Worm (Caenorhabditis elegans) whole organism, L1 larva: Measurements from ENCODE around the gene R05F9.11.

Experiments used
- C04F5.9 ChIP-seq: sonication (generic microtip); optimal IDR thresholded peaks from 2 replicates; lab custom pipeline; 2016; ENCODE audit warnings: missing genetic modification characterization, missing compliant biosample characterization
- C16A3.4 ChIP-seq: fragments of 150-350 bp; optimal IDR thresholded peaks from 2 replicates; lab custom pipeline; 2014; ENCODE audit warnings: missing biosample characterization, missing genetic modification characterization
- C34B4.2 ChIP-seq: sonication (generic microtip); optimal IDR thresholded peaks from 2 replicates; lab custom pipeline; 2017; ENCODE audit warnings: mild to moderate bottlenecking, missing genetic modification characterization, missing compliant biosample characterization
- Y116A8C.19 ChIP-seq: sonication (generic microtip); optimal IDR thresholded peaks from 2 replicates; lab custom pipeline; 2016; ENCODE audit warnings: missing compliant biosample characterization, missing genetic modification characterization, borderline replicate concordance
- aly-2 ChIP-seq: fragments of 150-350 bp; optimal IDR thresholded peaks from 2 replicates; lab custom pipeline; 2014; ENCODE audit warnings: missing biosample characterization, missing genetic modification characterization
- blmp-1 ChIP-seq: fragments of 150-350 bp; optimal IDR thresholded peaks from 2 replicates; lab custom pipeline; 2014; ENCODE audit warnings: missing biosample characterization, missing genetic modification characterization
- ceh-90 ChIP-seq: sonication (generic microtip); optimal IDR thresholded peaks from 2 replicates; lab custom pipeline; 2016; ENCODE audit warnings: missing genetic modification characterization, missing compliant biosample characterization
- ces-1 ChIP-seq: fragments of 150-350 bp; optimal IDR thresholded peaks from 2 replicates; lab custom pipeline; 2014; ENCODE audit warnings: missing biosample characterization, missing genetic modification reagents, missing genetic modification characterization
- dpl-1 ChIP-seq, 3 experiments: fragments of 150-350 bp in 2 of 3; sonication (generic microtip) in 1 of 3; optimal IDR thresholded peaks; 2 replicates each; lab custom pipeline; 2014 to 2017; ENCODE audit warnings: missing biosample characterization in 3 of 3, missing genetic modification characterization in 3 of 3, missing genetic modification reagents in 3 of 3
- efl-1 ChIP-seq, 4 experiments: fragments of 150-350 bp; optimal IDR thresholded peaks in 3 of 4; peaks in 1 of 4; 1 replicate in 1 of 4; 2 replicates in 3 of 4; lab custom pipeline; 2014; ENCODE audit warnings: missing biosample characterization in 2 of 4, missing genetic modification characterization in 2 of 4, missing genetic modification reagents in 2 of 4
- egl-13 ChIP-seq: sonication (generic microtip); optimal IDR thresholded peaks from 2 replicates; lab custom pipeline; 2016; ENCODE audit warnings: missing genotype, missing genetic modification reagents, missing genetic modification characterization, missing compliant biosample characterization
- elt-2 ChIP-seq: sonication (generic microtip); optimal IDR thresholded peaks from 2 replicates; lab custom pipeline; 2016; ENCODE audit warnings: missing genetic modification characterization, mild to moderate bottlenecking, inconsistent platforms, missing compliant biosample characterization, missing genetic modification reagents
- elt-3 ChIP-seq, 6 experiments: fragments of 150-350 bp in 1 of 6; sonication (generic microtip); optimal IDR thresholded peaks; 2 replicates each; lab custom pipeline; 2017 to 2018; ENCODE audit warnings: missing biosample characterization in 6 of 6, missing genetic modification characterization in 6 of 6, inconsistent platforms in 1 of 6
- ets-5 ChIP-seq: fragments of 200-800 bp; sonication (Bioruptor generic); IDR thresholded peaks from 2 replicates; pipeline ENCODE4 v1.3.6; 2022; ENCODE audit warnings: missing genetic modification characterization, missing compliant biosample characterization
- grh-1 ChIP-seq: fragments of 200-800 bp; sonication (Bioruptor generic); IDR thresholded peaks from 2 replicates; pipeline ENCODE4 v1.3.6; 2022; ENCODE audit warnings: missing genetic modification reagents, missing genetic modification characterization, missing compliant biosample characterization
- hlh-4 ChIP-seq: sonication (generic microtip); optimal IDR thresholded peaks from 2 replicates; lab custom pipeline; 2016; ENCODE audit warnings: mild to moderate bottlenecking, missing genetic modification characterization, missing compliant biosample characterization
- hpl-2 ChIP-seq: fragments of 150-350 bp; optimal IDR thresholded peaks from 2 replicates; lab custom pipeline; 2014; ENCODE audit warnings: missing biosample characterization, missing genetic modification reagents, missing genetic modification characterization
- irx-1 ChIP-seq: sonication (generic microtip); optimal IDR thresholded peaks from 2 replicates; lab custom pipeline; 2016; ENCODE audit warnings: missing genetic modification characterization, missing compliant biosample characterization
- jun-1 ChIP-seq: fragments of 150-350 bp; optimal IDR thresholded peaks from 2 replicates; lab custom pipeline; 2014; ENCODE audit warnings: missing biosample characterization, missing genetic modification reagents, missing genetic modification characterization
- lin-14 ChIP-seq: fragments of 200-800 bp; sonication (Bioruptor generic); optimal IDR thresholded peaks from 2 replicates; lab custom pipeline; 2018; ENCODE audit warnings: mild to moderate bottlenecking, missing genetic modification characterization, moderate library complexity, missing compliant biosample characterization
- lin-35 ChIP-seq, 2 experiments: fragments of 150-350 bp; optimal IDR thresholded peaks; 2 replicates each; lab custom pipeline; 2014; ENCODE audit warnings: missing biosample characterization in 2 of 2, missing genetic modification characterization in 2 of 2, missing genetic modification reagents in 2 of 2
- lsy-2 ChIP-seq, 2 experiments: fragments of 150-350 bp; optimal IDR thresholded peaks; 2 replicates each; lab custom pipeline; 2014; ENCODE audit warnings: missing biosample characterization in 2 of 2, missing genetic modification characterization in 2 of 2
- mab-9 ChIP-seq: fragments of 200-800 bp; sonication (Bioruptor generic); IDR thresholded peaks from 2 replicates; pipeline ENCODE4 v1.3.6; 2022; ENCODE audit warnings: missing genetic modification reagents, missing genetic modification characterization, missing compliant biosample characterization
- mdl-1 ChIP-seq, 2 experiments: fragments of 150-350 bp; optimal IDR thresholded peaks; 2 replicates each; lab custom pipeline; 2014 to 2017; ENCODE audit warnings: missing biosample characterization in 2 of 2, missing genetic modification characterization in 2 of 2, inconsistent platforms in 1 of 2
- mep-1 ChIP-seq: fragments of 150-350 bp; optimal IDR thresholded peaks from 2 replicates; lab custom pipeline; 2014; ENCODE audit warnings: missing biosample characterization, missing genetic modification characterization
- nhr-11 ChIP-seq: fragments of 150-350 bp; optimal IDR thresholded peaks from 2 replicates; lab custom pipeline; 2014; ENCODE audit warnings: missing biosample characterization, missing genetic modification characterization
- nhr-20 ChIP-seq: sonication (generic microtip); optimal IDR thresholded peaks from 2 replicates; lab custom pipeline; 2016; ENCODE audit warnings: mild to moderate bottlenecking, missing genetic modification characterization, missing compliant biosample characterization
- nhr-237 ChIP-seq: fragments of 150-350 bp; optimal IDR thresholded peaks from 2 replicates; lab custom pipeline; 2014; ENCODE audit warnings: missing biosample characterization, missing genetic modification characterization
- nhr-28 ChIP-seq: fragments of 150-350 bp; optimal IDR thresholded peaks from 2 replicates; lab custom pipeline; 2014; ENCODE audit warnings: missing biosample characterization, missing genetic modification characterization
- nhr-47 ChIP-seq: sonication (generic microtip); optimal IDR thresholded peaks from 2 replicates; lab custom pipeline; 2016; ENCODE audit warnings: mild to moderate bottlenecking, missing genetic modification characterization, moderate library complexity, missing compliant biosample characterization
- nhr-71 ChIP-seq: sonication (generic microtip); optimal IDR thresholded peaks from 2 replicates; lab custom pipeline; 2016; ENCODE audit warnings: mild to moderate bottlenecking, missing genetic modification characterization, moderate library complexity, missing compliant biosample characterization
- nhr-77 ChIP-seq: fragments of 150-350 bp; optimal IDR thresholded peaks from 2 replicates; lab custom pipeline; 2014; ENCODE audit warnings: missing biosample characterization, missing genetic modification characterization
- nhr-84 ChIP-seq: sonication (generic microtip); optimal IDR thresholded peaks from 2 replicates; lab custom pipeline; 2017; ENCODE audit warnings: missing biosample characterization, missing genetic modification characterization
- nhr-90 ChIP-seq: sonication (generic microtip); optimal IDR thresholded peaks from 2 replicates; lab custom pipeline; 2016; ENCODE audit warnings: mild to moderate bottlenecking, missing genetic modification characterization, missing compliant biosample characterization; ENCODE audit not compliant: poor library complexity
- pax-3 ChIP-seq: fragments of 200-800 bp; sonication (Bioruptor generic); optimal IDR thresholded peaks from 2 replicates; lab custom pipeline; 2018; ENCODE audit warnings: mild to moderate bottlenecking, missing genetic modification characterization, moderate library complexity, missing compliant biosample characterization
- pqm-1 ChIP-seq: sonication (generic microtip); optimal IDR thresholded peaks from 3 replicates; lab custom pipeline; 2017; ENCODE audit warnings: missing biosample characterization, missing genetic modification characterization
- skn-1 ChIP-seq: fragments of 150-350 bp; optimal IDR thresholded peaks from 2 replicates; lab custom pipeline; 2014; ENCODE audit warnings: missing biosample characterization, missing genetic modification characterization
- snu-23 ChIP-seq: sonication (generic microtip); optimal IDR thresholded peaks from 2 replicates; lab custom pipeline; 2016; ENCODE audit warnings: missing genetic modification characterization, missing compliant biosample characterization
- sox-4 ChIP-seq: sonication (generic microtip); optimal IDR thresholded peaks from 2 replicates; lab custom pipeline; 2016; ENCODE audit warnings: missing genetic modification characterization, missing compliant biosample characterization
- sup-37 ChIP-seq: fragments of 200-800 bp; sonication (Bioruptor generic); optimal IDR thresholded peaks from 2 replicates; lab custom pipeline; 2018; ENCODE audit warnings: mild to moderate bottlenecking, missing genetic modification characterization, missing compliant biosample characterization
- tbx-2 ChIP-seq: sonication (generic microtip); optimal IDR thresholded peaks from 2 replicates; lab custom pipeline; 2016; ENCODE audit warnings: missing genetic modification characterization, missing compliant biosample characterization
- unc-30 ChIP-seq: sonication (generic microtip); optimal IDR thresholded peaks from 2 replicates; lab custom pipeline; 2017; ENCODE audit warnings: missing biosample characterization, missing genetic modification characterization
- unc-86 ChIP-seq: sonication (generic microtip); optimal IDR thresholded peaks from 2 replicates; lab custom pipeline; 2016; ENCODE audit warnings: missing genetic modification characterization, missing compliant biosample characterization
- unc-98 ChIP-seq: fragments of 200-800 bp; sonication (Bioruptor generic); IDR thresholded peaks from 2 replicates; pipeline ENCODE4 v1.3.6; 2022; ENCODE audit warnings: missing genetic modification characterization, missing compliant biosample characterization
- vab-15 ChIP-seq: sonication (generic microtip); optimal IDR thresholded peaks from 2 replicates; lab custom pipeline; 2017; ENCODE audit warnings: missing genotype, mild to moderate bottlenecking, missing genetic modification characterization, missing compliant biosample characterization
- zip-4 ChIP-seq: fragments of 200-800 bp; sonication (Bioruptor generic); optimal IDR thresholded peaks from 2 replicates; lab custom pipeline; 2018; ENCODE audit warnings: mild to moderate bottlenecking, missing genetic modification characterization, moderate library complexity, missing compliant biosample characterization
- ztf-11 ChIP-seq, 2 experiments: sonication (generic microtip); optimal IDR thresholded peaks; 2 replicates each; lab custom pipeline; 2016 to 2017; ENCODE audit warnings: missing genetic modification characterization in 2 of 2, missing biosample characterization in 1 of 2, missing compliant biosample characterization in 1 of 2

R05F9.11 gene

DNA sequence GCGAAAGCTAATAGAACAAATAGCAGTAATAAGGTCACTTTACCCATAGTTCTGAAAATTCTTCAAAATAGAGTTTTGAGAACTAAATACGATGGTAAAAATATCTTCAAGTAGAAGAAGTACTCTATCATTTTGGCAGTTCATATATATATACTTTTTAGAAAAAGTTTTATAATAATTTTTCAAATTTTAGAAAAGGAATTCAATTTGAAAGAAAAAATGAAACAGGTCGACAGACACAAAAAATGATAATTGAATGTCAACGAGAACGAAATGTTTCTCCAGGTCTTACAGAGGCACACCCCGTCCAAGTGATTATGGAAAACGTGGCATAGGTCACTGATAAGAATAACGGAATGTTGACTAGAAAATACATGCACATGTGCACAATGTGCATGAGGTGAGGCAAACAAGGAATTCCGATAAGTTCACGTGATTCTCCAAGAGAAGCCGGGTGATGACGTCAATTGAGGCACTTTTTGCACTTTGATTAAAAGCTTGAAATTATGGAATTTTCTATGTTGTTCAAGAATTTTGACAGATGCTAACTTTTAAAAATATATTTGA is 11.3 kb upstream of the R05F9.11 start, which contains the start of gene aagr-2:
Gene aagr-2, minus strand, starts transcription at position 51 of the 567 bp plus-strand sequence.
- peak; percentile 51 for TF ChIP-seq nhr-90 (tag; lab: Kevin White, UChicago)
- TF ChIP-seq nhr-84: no peak
- no peak for TF ChIP-seq lsy-2 (tag; optimal IDR thresholded peaks at IDR 0.05; lab: Kevin White, UChicago)
- no peak for TF ChIP-seq hlh-4
- TF ChIP-seq aly-2 (tag; lab: Kevin White, UChicago): no peak
- peak; percentile 13 for TF ChIP-seq pax-3 (tag; lab: Kevin White, UChicago)
- TF ChIP-seq C34B4.2 (tag; lab: Kevin White, UChicago): no peak
- TF ChIP-seq ets-5 (GFP tag; lab: Robert Waterston, UW): no peak
- no peak for TF ChIP-seq hpl-2 (GFP tag; lab: Kevin White, UChicago)
- TF ChIP-seq nhr-11: no peak
- no peak for TF ChIP-seq nhr-28 (tag; lab: Kevin White, UChicago)
- TF ChIP-seq skn-1 (tag; lab: Kevin White, UChicago): no peak
- TF ChIP-seq nhr-237 (tag; lab: Kevin White, UChicago): no peak
- TF ChIP-seq ces-1 (GFP tag; lab: Kevin White, UChicago): no peak
- TF ChIP-seq snu-23 (GFP tag; lab: Kevin White, UChicago): no peak
- TF ChIP-seq irx-1 (tag; lab: Kevin White, UChicago): no peak
- TF ChIP-seq vab-15 (tag; lab: Kevin White, UChicago): no peak
- TF ChIP-seq efl-1 (optimal IDR thresholded peaks at IDR 0.05; lab: Kevin White, UChicago): no peak
- TF ChIP-seq efl-1 (GFP tag; optimal IDR thresholded peaks at IDR 0.05 in 1 of 2; lab: Kevin White, UChicago): peak in 1 of 2 experiments; percentile 85
- TF ChIP-seq mab-9: no peak
- TF ChIP-seq C16A3.4: no peak
- TF ChIP-seq pqm-1 (tag; lab: Kevin White, UChicago): peak; percentile 67
- TF ChIP-seq nhr-47 (tag; lab: Kevin White, UChicago): no peak
- peak in 1 of 2 experiments; percentile 60 for TF ChIP-seq lin-35 (GFP tag; optimal IDR thresholded peaks at IDR 0.05; lab: Kevin White, UChicago)
- TF ChIP-seq tbx-2: no peak
- TF ChIP-seq egl-13 (tag; lab: Kevin White, UChicago): no peak
- no peak for TF ChIP-seq mep-1 (tag; lab: Kevin White, UChicago)
- TF ChIP-seq nhr-71 (tag; lab: Kevin White, UChicago): peak; percentile 36
- no peak for TF ChIP-seq sup-37 (GFP tag; lab: Kevin White, UChicago)
- no peak for TF ChIP-seq zip-4 (GFP tag; lab: Kevin White, UChicago)
- TF ChIP-seq jun-1 (tag; lab: Kevin White, UChicago): peak; percentile 19
- TF ChIP-seq nhr-20 (tag; lab: Kevin White, UChicago): peak; percentile 37
- TF ChIP-seq unc-86 (tag; lab: Kevin White, UChicago): no peak
- TF ChIP-seq lin-14 (GFP tag; lab: Kevin White, UChicago): no peak
- TF ChIP-seq elt-2: peak; percentile 100
- TF ChIP-seq blmp-1 (tag; lab: Kevin White, UChicago): no peak
- no peak for TF ChIP-seq ztf-11 (tag; optimal IDR thresholded peaks at IDR 0.05; lab: Kevin White, UChicago)
- TF ChIP-seq mdl-1 (tag; optimal IDR thresholded peaks at IDR 0.05; lab: Kevin White, UChicago): peak in 1 of 2 experiments; percentile 74
- no peak for TF ChIP-seq grh-1
- no peak for TF ChIP-seq nhr-77 (tag; lab: Kevin White, UChicago)
- no peak for TF ChIP-seq Y116A8C.19
- TF ChIP-seq dpl-1 (GFP tag; optimal IDR thresholded peaks at IDR 0.05; lab: Kevin White, UChicago): no peak
- no peak for TF ChIP-seq unc-30 (tag; lab: Kevin White, UChicago)

ce11 chrII:4924729-4925128 is 10.7 kb upstream of the R05F9.11 start:
- TF ChIP-seq sox-4 (tag; lab: Kevin White, UChicago) (no peak), nhr-20 (tag; lab: Kevin White, UChicago) (no peak), C04F5.9 (tag; lab: Kevin White, UChicago) (no peak), ceh-90 (no peak), efl-1 (optimal IDR thresholded peaks at IDR 0.05; lab: Kevin White, UChicago) (no peak), efl-1 (GFP tag; optimal IDR thresholded peaks at IDR 0.05 in 1 of 2; lab: Kevin White, UChicago) (no peak), unc-98 (GFP tag; lab: Robert Waterston, UW) (no peak), elt-3 (tag; optimal IDR thresholded peaks at IDR 0.05; lab: Kevin White, UChicago) (no peak), mab-9 (no peak), blmp-1 (tag; lab: Kevin White, UChicago) (no peak)
- TF ChIP-seq, all 84 proteins: peak for 0
